Fruit fly (Drosophila melanogaster): ENCODE results near the gene CG31937.
A peak's percentile ranks its signal among the peaks of the same experiment; 100 is the strongest.

The CG31937 gene

DNA sequence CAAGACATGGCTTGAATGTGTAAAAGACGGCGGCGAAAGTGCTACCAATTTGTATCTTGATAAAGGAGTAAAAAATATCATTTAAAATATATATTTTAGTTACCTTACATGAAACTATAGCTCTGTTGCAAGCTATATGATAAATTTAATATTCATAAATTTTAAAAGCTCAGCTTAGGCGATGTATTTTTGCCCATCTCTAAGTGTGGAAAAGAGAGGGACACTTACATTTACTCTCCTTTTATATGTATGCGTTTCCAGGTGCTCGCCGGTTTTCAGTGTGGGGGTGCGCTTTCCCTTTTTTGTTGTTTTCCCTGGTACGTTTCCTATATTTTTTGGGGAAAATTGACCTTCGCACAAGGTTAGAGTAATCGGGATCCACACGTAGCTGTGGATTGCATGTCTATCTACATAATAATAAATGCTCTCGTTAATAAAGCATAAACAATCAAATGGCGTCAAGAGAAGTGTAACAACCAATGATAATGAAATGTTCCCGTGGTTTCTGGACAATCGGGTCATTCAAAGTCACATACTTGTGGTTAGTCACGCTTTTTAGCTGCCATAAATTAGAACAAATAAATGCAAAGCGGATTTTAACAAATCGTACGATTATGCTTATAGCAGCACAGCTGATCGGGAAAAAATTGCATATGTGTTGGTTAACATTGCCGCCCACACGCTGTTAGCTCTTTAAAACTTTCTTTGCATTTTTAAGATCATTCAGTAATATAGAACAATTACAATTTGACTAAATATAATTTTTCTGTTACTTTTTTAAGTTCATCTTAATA, 1.7 kb upstream of the CG31937 start (continued):
- TF ChIP-seq CG10543 (GFP tag; optimal IDR thresholded peaks at IDR 0.05) = peak; percentile 100
- TF ChIP-seq dm (GFP tag; optimal IDR thresholded peaks at IDR 0.05) = peak; percentile 78
- peak; percentile 98 for TF ChIP-seq CG7372 (GFP tag; IDR thresholded peaks at IDR 0.05)
- TF ChIP-seq CG2678 (tag; optimal IDR thresholded peaks at IDR 0.05) = peak; percentile 98
- peak; percentile 80 for TF ChIP-seq tna (GFP tag; IDR thresholded peaks at IDR 0.05; ENCODE audit: partially characterized antibody)
- peak; percentile 94 for TF ChIP-seq Fer3 (tag; optimal IDR thresholded peaks at IDR 0.05)
- TF ChIP-seq CG34224 (GFP tag; IDR thresholded peaks at IDR 0.05; ENCODE audit: partially characterized antibody) = peak; percentile 97
- TF ChIP-seq bab2 (GFP tag; optimal IDR thresholded peaks at IDR 0.05) = peak; percentile 89
- no peak for TF ChIP-seq h (optimal IDR thresholded peaks at IDR 0.05)
- TF ChIP-seq Ets65A (GFP tag) = peak; percentile 98
- peak; percentile 68 for TF ChIP-seq emc (GFP tag; optimal IDR thresholded peaks at IDR 0.05)
- peak; percentile 96 for TF ChIP-seq CG16815 (GFP tag; optimal IDR thresholded peaks at IDR 0.05)
- TF ChIP-seq az2 (GFP tag; optimal IDR thresholded peaks at IDR 0.05) = peak; percentile 95
- TF ChIP-seq CG2129 (GFP tag; IDR thresholded peaks at IDR 0.05; ENCODE audit: partially characterized antibody) = peak; percentile 88
- TF ChIP-seq sima (GFP tag; optimal IDR thresholded peaks at IDR 0.05) = peak; percentile 43
- TF ChIP-seq HLH54F (GFP tag; optimal IDR thresholded peaks at IDR 0.05) = peak; percentile 88
- peak; percentile 91 for TF ChIP-seq CG11093 (GFP tag; IDR thresholded peaks at IDR 0.05)
- TF ChIP-seq odd (GFP tag; optimal IDR thresholded peaks at IDR 0.05) = peak; percentile 99
- peak; percentile 61 for TF ChIP-seq NC2α (GFP tag; optimal IDR thresholded peaks at IDR 0.05)
- peak; percentile 95 for TF ChIP-seq Max (GFP tag; optimal IDR thresholded peaks at IDR 0.05)
- TF ChIP-seq chinmo (GFP tag; IDR thresholded peaks at IDR 0.05; ENCODE audit: partially characterized antibody) = peak; percentile 93
- TF ChIP-seq vnd (GFP tag; IDR thresholded peaks at IDR 0.05; ENCODE audit: partially characterized antibody) = peak; percentile 94
- peak; percentile 91 for TF ChIP-seq CG10267 (tag; optimal IDR thresholded peaks at IDR 0.05)
- peak; percentile 94 for TF ChIP-seq CG18262 (tag; optimal IDR thresholded peaks at IDR 0.05)
- TF ChIP-seq hkb (optimal IDR thresholded peaks at IDR 0.05) = no peak
- TF ChIP-seq hkb (GFP tag; IDR thresholded peaks at IDR 0.05) = peak; percentile 98
- TF ChIP-seq twi (tag; optimal IDR thresholded peaks at IDR 0.05) = peak; percentile 98
- TF ChIP-seq crc (GFP tag; optimal IDR thresholded peaks at IDR 0.05) = no peak
- TF ChIP-seq nerfin-1 (tag; optimal IDR thresholded peaks at IDR 0.05) = peak; percentile 94
- no peak for TF ChIP-seq CkIIα-i1 (GFP tag; IDR thresholded peaks at IDR 0.05)
- TF ChIP-seq Sox102F (GFP tag; optimal IDR thresholded peaks at IDR 0.05) = peak; percentile 97
- peak; percentile 90 for TF ChIP-seq CG15696 (tag; optimal IDR thresholded peaks at IDR 0.05)
- TF ChIP-seq mirr (GFP tag; optimal IDR thresholded peaks at IDR 0.05) = peak; percentile 83
- TF ChIP-seq CG1233 (GFP tag; optimal IDR thresholded peaks at IDR 0.05) = peak; percentile 93
- TF ChIP-seq CG10979 (tag; optimal IDR thresholded peaks at IDR 0.05) = peak; percentile 95
- TF ChIP-seq PHDP (tag; optimal IDR thresholded peaks at IDR 0.05) = peak; percentile 99
- peak; percentile 92 for TF ChIP-seq kay (GFP tag; optimal IDR thresholded peaks at IDR 0.05)
- peak; percentile 51 to 84 for TF ChIP-seq chif (GFP tag; optimal IDR thresholded peaks at IDR 0.05)
- TF ChIP-seq eyg (GFP tag; optimal IDR thresholded peaks at IDR 0.05) = peak; percentile 56
- peak; percentile 72 for TF ChIP-seq CG1024 (GFP tag; IDR thresholded peaks at IDR 0.05)
- TF ChIP-seq Aef1 (GFP tag; IDR thresholded peaks at IDR 0.05) = peak; percentile 94
- peak; percentile 92 for TF ChIP-seq CG17361 (GFP tag; IDR thresholded peaks at IDR 0.05)
- peak; percentile 97 for TF ChIP-seq lilli (GFP tag; optimal IDR thresholded peaks at IDR 0.05)
- TF ChIP-seq Chrac-16 (GFP tag; optimal IDR thresholded peaks at IDR 0.05) = peak; percentile 95
- TF ChIP-seq ham (GFP tag; IDR thresholded peaks at IDR 0.05) = peak; percentile 87
- TF ChIP-seq CG4424 (GFP tag; optimal IDR thresholded peaks at IDR 0.05) = peak; percentile 92
- TF ChIP-seq gfzf (GFP tag; optimal IDR thresholded peaks at IDR 0.05) = no peak
- peak; percentile 93 for TF ChIP-seq CG32772 (GFP tag; IDR thresholded peaks at IDR 0.05)
- TF ChIP-seq inv (GFP tag; IDR thresholded peaks at IDR 0.05; ENCODE audit: partially characterized antibody) = peak; percentile 85

Data from whole organism, embryonic.